Fruit fly (Drosophila melanogaster) whole organism, embryonic: ENCODE results near the gene EMC6.

ENCODE experiments used
- Atf-2 ChIP-seq: fragments of 200-800 bp; sonication (Bioruptor generic); optimal IDR thresholded peaks from 2 replicates; lab custom pipeline; 2016; ENCODE audit warnings: missing biosample characterization, missing genetic modification characterization
- B-H1 ChIP-seq: fragments of 200-800 bp; sonication (Bioruptor generic); IDR thresholded peaks from 3 replicates; pipeline ENCODE4 v1.3.6; 2022; ENCODE audit warnings: missing biosample characterization, missing genetic modification characterization
- CG10209 ChIP-seq: fragments of 200-800 bp; sonication (Bioruptor generic); optimal IDR thresholded peaks from 3 replicates; lab custom pipeline; 2017; ENCODE audit warnings: missing biosample characterization, mild to moderate bottlenecking, missing genetic modification characterization, missing genetic modification reagents
- CG1024 ChIP-seq: fragments of 200-800 bp; sonication (Bioruptor generic); IDR thresholded peaks from 2 replicates; pipeline ENCODE4 v1.3.6; 2022; ENCODE audit warnings: missing biosample characterization, missing genetic modification characterization
- CG10366 ChIP-seq: fragments of 200-800 bp; sonication (Bioruptor generic); IDR thresholded peaks from 2 replicates; pipeline ENCODE4 v1.3.6; 2022; ENCODE audit warnings: missing biosample characterization, missing genetic modification characterization
- CG12104 ChIP-seq: fragments of 200-800 bp; sonication (Bioruptor generic); optimal IDR thresholded peaks from 3 replicates; lab custom pipeline; 2016; ENCODE audit warnings: missing biosample characterization, missing genetic modification characterization
- CG12391 ChIP-seq: fragments of 200-800 bp; sonication (Bioruptor generic); optimal IDR thresholded peaks from 3 replicates; lab custom pipeline; 2018; ENCODE audit warnings: missing biosample characterization, mild to moderate bottlenecking, missing genetic modification characterization, moderate library complexity
- CG13424 ChIP-seq: fragments of 200-800 bp; sonication (Bioruptor generic); optimal IDR thresholded peaks from 2 replicates; lab custom pipeline; 2019; ENCODE audit warnings: missing biosample characterization, mild to moderate bottlenecking, missing genetic modification characterization, moderate library complexity
- CG13775 ChIP-seq: fragments of 200-800 bp; sonication (Bioruptor generic); optimal IDR thresholded peaks from 3 replicates; lab custom pipeline; 2017; ENCODE audit warnings: missing biosample characterization, mild to moderate bottlenecking, missing genetic modification characterization
- CG13894 ChIP-seq: fragments of 200-800 bp; sonication (Bioruptor generic); optimal IDR thresholded peaks from 3 replicates; lab custom pipeline; 2018; ENCODE audit warnings: missing biosample characterization, mild to moderate bottlenecking, missing genetic modification characterization, moderate library complexity
- CG2129 ChIP-seq: fragments of 200-800 bp; sonication (Bioruptor generic); IDR thresholded peaks from 2 replicates; pipeline ENCODE4 v1.3.6; 2022; ENCODE audit warnings: missing biosample characterization, missing genetic modification characterization; ENCODE audit not compliant: partially characterized antibody
- CG2889 ChIP-seq: fragments of 200-800 bp; sonication (Bioruptor generic); IDR thresholded peaks from 3 replicates; pipeline ENCODE4 v1.3.6; 2022; ENCODE audit warnings: missing biosample characterization, missing genetic modification characterization
- CG30403 ChIP-seq: fragments of 200-800 bp; sonication (Bioruptor generic); optimal IDR thresholded peaks from 3 replicates; lab custom pipeline; 2016; ENCODE audit warnings: missing biosample characterization, missing genetic modification characterization
- CG34224 ChIP-seq: fragments of 200-800 bp; sonication (Bioruptor generic); IDR thresholded peaks from 3 replicates; pipeline ENCODE4 v1.3.6; 2022; ENCODE audit warnings: missing biosample characterization, missing genetic modification characterization; ENCODE audit not compliant: partially characterized antibody
- CG4328 ChIP-seq: fragments of 200-800 bp; sonication (Bioruptor generic); optimal IDR thresholded peaks from 3 replicates; lab custom pipeline; 2017; ENCODE audit warnings: missing biosample characterization, missing genetic modification reagents, missing genetic modification characterization
- CG5180 ChIP-seq: fragments of 200-800 bp; sonication (Bioruptor generic); optimal IDR thresholded peaks from 3 replicates; lab custom pipeline; 2017; ENCODE audit warnings: missing biosample characterization, missing genetic modification characterization, mild to moderate bottlenecking, moderate library complexity, missing genetic modification reagents
- CG6689 ChIP-seq: fragments of 200-800 bp; sonication (Bioruptor generic); IDR thresholded peaks from 2 replicates; pipeline ENCODE4 v1.3.6; 2022; ENCODE audit warnings: missing biosample characterization, missing genetic modification characterization
- CG6813 ChIP-seq: fragments of 200-800 bp; sonication (Bioruptor generic); optimal IDR thresholded peaks from 2 replicates; lab custom pipeline; 2017; ENCODE audit warnings: missing biosample characterization, missing genetic modification characterization, mild to moderate bottlenecking, moderate library complexity, missing genetic modification reagents
- CG7556 ChIP-seq: fragments of 200-800 bp; sonication (Bioruptor generic); optimal IDR thresholded peaks from 2 replicates; lab custom pipeline; 2017; ENCODE audit warnings: missing biosample characterization, mild to moderate bottlenecking, missing genetic modification characterization
- CG7963 ChIP-seq: fragments of 200-800 bp; sonication (Bioruptor generic); IDR thresholded peaks from 3 replicates; pipeline ENCODE4 v1.3.6; 2022; ENCODE audit warnings: missing biosample characterization, missing genetic modification characterization; ENCODE audit not compliant: partially characterized antibody
- CG8388 ChIP-seq: fragments of 200-800 bp; sonication (Bioruptor generic); optimal IDR thresholded peaks from 2 replicates; lab custom pipeline; 2019; ENCODE audit warnings: missing biosample characterization, mild to moderate bottlenecking, missing genetic modification characterization, moderate library complexity
- CG8924 ChIP-seq: fragments of 200-800 bp; optimal IDR thresholded peaks from 3 replicates; lab custom pipeline; 2019; ENCODE audit warnings: missing biosample characterization, mild to moderate bottlenecking, missing genetic modification characterization, moderate library complexity
- CHES-1-like ChIP-seq: fragments of 200-800 bp; sonication (Bioruptor generic); optimal IDR thresholded peaks from 2 replicates; lab custom pipeline; 2016; ENCODE audit warnings: missing biosample characterization, missing genetic modification characterization
- Dbx ChIP-seq: fragments of 200-800 bp; sonication (Bioruptor generic); IDR thresholded peaks from 3 replicates; pipeline ENCODE4 v1.3.6; 2022; ENCODE audit warnings: missing biosample characterization, missing genetic modification characterization
- Fer1 ChIP-seq: fragments of 200-800 bp; sonication (Bioruptor generic); optimal IDR thresholded peaks from 2 replicates; lab custom pipeline; 2017; ENCODE audit warnings: missing biosample characterization, mild to moderate bottlenecking, missing genetic modification characterization
- Gsc ChIP-seq: fragments of 200-800 bp; sonication (Bioruptor generic); IDR thresholded peaks from 2 replicates; pipeline ENCODE4 v1.3.6; 2022; ENCODE audit warnings: missing biosample characterization, missing genetic modification characterization
- HLH54F ChIP-seq: fragments of 200-800 bp; sonication (Bioruptor generic); optimal IDR thresholded peaks from 3 replicates; lab custom pipeline; 2016; ENCODE audit warnings: missing biosample characterization, missing genetic modification characterization
- Hmr ChIP-seq: fragments of 200-800 bp; sonication (Bioruptor generic); optimal IDR thresholded peaks from 3 replicates; lab custom pipeline; 2017; ENCODE audit warnings: mild to moderate bottlenecking, missing biosample characterization, missing genetic modification reagents, missing genetic modification characterization
- Hsf ChIP-seq: fragments of 200-800 bp; sonication (Bioruptor generic); optimal IDR thresholded peaks from 3 replicates; lab custom pipeline; 2016; ENCODE audit warnings: missing biosample characterization, missing genetic modification characterization
- Meics ChIP-seq: fragments of 200-800 bp; sonication (Bioruptor generic); optimal IDR thresholded peaks from 2 replicates; lab custom pipeline; 2017; ENCODE audit warnings: missing biosample characterization, mild to moderate bottlenecking, missing genetic modification characterization
- NK7.1 ChIP-seq: fragments of 200-800 bp; sonication (Bioruptor generic); optimal IDR thresholded peaks from 3 replicates; lab custom pipeline; 2016; ENCODE audit warnings: missing biosample characterization, missing genetic modification characterization
- Taf1 ChIP-seq: fragments of 200-800 bp; sonication (Bioruptor generic); IDR thresholded peaks from 2 replicates; pipeline ENCODE4 v1.3.6; 2022; ENCODE audit warnings: missing biosample characterization, missing genetic modification characterization
- ash1 ChIP-seq: fragments of 200-800 bp; sonication (Bioruptor generic); optimal IDR thresholded peaks from 2 replicates; lab custom pipeline; 2018; ENCODE audit warnings: missing biosample characterization, mild to moderate bottlenecking, missing genetic modification characterization
- bcd ChIP-seq: fragments of 200-800 bp; sonication (Bioruptor generic); optimal IDR thresholded peaks from 2 replicates; lab custom pipeline; 2017; ENCODE audit warnings: missing biosample characterization, mild to moderate bottlenecking, missing genetic modification characterization
- exex ChIP-seq: fragments of 200-800 bp; sonication (Bioruptor generic); optimal IDR thresholded peaks from 4 replicates; lab custom pipeline; 2018; ENCODE audit warnings: missing biosample characterization, mild to moderate bottlenecking, missing genetic modification characterization, moderate library complexity
- gfzf ChIP-seq: fragments of 200-800 bp; sonication (Bioruptor generic); optimal IDR thresholded peaks from 2 replicates; lab custom pipeline; 2016; ENCODE audit warnings: missing biosample characterization, mild to moderate bottlenecking, missing genetic modification characterization, moderate library complexity
- hbn ChIP-seq: fragments of 200-800 bp; sonication (Bioruptor generic); IDR thresholded peaks from 2 replicates; pipeline ENCODE4 v1.3.6; 2022; ENCODE audit warnings: missing biosample characterization, missing genetic modification characterization; ENCODE audit not compliant: partially characterized antibody
- mld ChIP-seq: fragments of 200-800 bp; sonication (Bioruptor generic); IDR thresholded peaks from 3 replicates; pipeline ENCODE4 v1.3.6; 2022; ENCODE audit warnings: missing biosample characterization, missing genetic modification characterization; ENCODE audit not compliant: partially characterized antibody
- pnt ChIP-seq: fragments of 200-800 bp; sonication (Bioruptor generic); optimal IDR thresholded peaks from 3 replicates; lab custom pipeline; 2016; ENCODE audit warnings: missing biosample characterization, missing genetic modification characterization
- sd ChIP-seq: fragments of 200-800 bp; sonication (Bioruptor generic); optimal IDR thresholded peaks from 3 replicates; lab custom pipeline; 2018; ENCODE audit warnings: missing biosample characterization, mild to moderate bottlenecking, missing genetic modification characterization, moderate library complexity
- sna ChIP-seq: fragments of 200-800 bp; sonication (Bioruptor generic); IDR thresholded peaks from 2 replicates; pipeline ENCODE4 v1.3.6; 2022; ENCODE audit warnings: missing biosample characterization, missing genetic modification characterization; ENCODE audit not compliant: partially characterized antibody
- stc ChIP-seq: fragments of 200-800 bp; sonication (Bioruptor generic); IDR thresholded peaks from 2 replicates; pipeline ENCODE4 v1.3.6; 2022; ENCODE audit warnings: missing biosample characterization, missing genetic modification characterization
- sug ChIP-seq: fragments of 200-800 bp; optimal IDR thresholded peaks from 2 replicates; lab custom pipeline; 2019; ENCODE audit warnings: missing biosample characterization, mild to moderate bottlenecking, missing genetic modification characterization, moderate library complexity
- tin ChIP-seq: fragments of 200-800 bp; sonication (Bioruptor generic); optimal IDR thresholded peaks from 3 replicates; lab custom pipeline; 2016; ENCODE audit warnings: missing biosample characterization, missing genetic modification characterization
- tll ChIP-seq, 2 experiments: fragments of 200-800 bp in 1 of 2; fragments of >200 bp in 1 of 2; sonication (Bioruptor generic) in 1 of 2; optimal IDR thresholded peaks; 2 replicates each; lab custom pipeline; 2017 to 2019; ENCODE audit warnings: missing biosample characterization in 2 of 2, missing genetic modification characterization in 2 of 2, mild to moderate bottlenecking in 1 of 2, moderate library complexity in 1 of 2
- unc-4 ChIP-seq: fragments of 200-800 bp; sonication (Bioruptor generic); IDR thresholded peaks from 2 replicates; pipeline ENCODE4 v1.3.6; 2022; ENCODE audit warnings: missing biosample characterization, missing genetic modification characterization; ENCODE audit not compliant: partially characterized antibody
- vfl ChIP-seq: fragments of 200-800 bp; sonication (Bioruptor generic); optimal IDR thresholded peaks from 2 replicates; lab custom pipeline; 2016; ENCODE audit warnings: missing biosample characterization, missing genetic modification characterization
- wek ChIP-seq: fragments of 200-800 bp; sonication (Bioruptor generic); optimal IDR thresholded peaks from 3 replicates; lab custom pipeline; 2018; ENCODE audit warnings: missing biosample characterization, mild to moderate bottlenecking, missing genetic modification characterization, moderate library complexity

Gene EMC6

DNA sequence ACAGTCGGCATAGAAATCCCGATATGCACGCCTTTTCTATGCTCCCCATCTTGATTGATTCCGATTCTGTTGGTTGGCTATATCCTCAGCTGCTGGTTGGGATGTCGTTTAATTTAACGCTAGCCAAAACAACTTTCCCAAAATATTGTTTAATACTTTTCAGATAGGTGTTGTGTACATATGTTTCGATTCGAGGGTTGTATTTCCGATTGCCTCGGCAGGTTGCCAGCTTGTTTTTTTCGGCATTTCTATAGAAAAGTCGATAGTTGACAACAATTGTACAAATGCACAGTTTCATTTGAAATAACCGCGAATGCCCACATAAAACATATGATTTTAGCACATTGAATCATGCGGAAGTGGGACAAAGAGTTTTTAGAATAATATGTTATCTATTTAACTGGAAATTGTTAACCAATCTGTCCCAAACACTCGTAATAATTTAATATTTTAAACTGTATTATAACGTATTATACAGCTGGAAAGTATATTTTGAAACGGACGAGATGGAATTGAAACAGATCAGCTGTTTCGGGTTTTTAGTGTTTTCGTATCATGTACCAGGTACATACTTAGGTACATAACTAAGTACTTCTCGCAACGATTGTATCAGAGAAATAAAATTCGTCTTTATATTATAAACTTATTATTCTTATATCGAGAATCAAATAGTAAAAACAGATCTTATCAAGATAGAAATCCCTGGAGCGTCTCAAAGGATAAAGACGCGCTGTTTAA is 29.8 kb upstream of the EMC6 start, which contains the start of gene CG31109 (continued):
- TF ChIP-seq hbn (GFP tag; lab: Robert Waterston, UW) (peak; percentile 39; the same call in 1 of the 2 replicates), Atf-2 (GFP tag; lab: Kevin White, UChicago) (no peak), CG6813 (GFP tag; lab: Kevin White, UChicago) (no peak), unc-4 (GFP tag; lab: Robert Waterston, UW) (peak; percentile 44; the same call in 1 of the 2 replicates), CHES-1-like (GFP tag; lab: Kevin White, UChicago) (peak; percentile 50), CG10209 (GFP tag; lab: Kevin White, UChicago) (no peak), ash1 (GFP tag; lab: Kevin White, UChicago) (no peak), tin (peak; percentile 35), CG1024 (GFP tag; lab: Robert Waterston, UW) (no peak), B-H1 (GFP tag; lab: Robert Waterston, UW) (no peak), CG34224 (peak; percentile 49), CG13775 (GFP tag; lab: Kevin White, UChicago) (peak; percentile 17), CG13894 (tag; lab: Kevin White, UChicago) (peak; percentile 42), CG2889 (GFP tag; lab: Robert Waterston, UW) (no peak), pnt (GFP tag; lab: Kevin White, UChicago) (no peak), wek (GFP tag; lab: Kevin White, UChicago) (no peak), tll (GFP tag; optimal IDR thresholded peaks at IDR 0.05; lab: Kevin White, UChicago) (no peak), CG4328 (peak; percentile 11), mld (0 out of 3 replicates have a peak, but pooled peaks have one; percentile 41), NK7.1 (GFP tag; lab: Kevin White, UChicago) (no peak), Meics (GFP tag; lab: Kevin White, UChicago) (peak; percentile 20), sna (GFP tag; lab: Robert Waterston, UW) (peak; percentile 39; the same call in 1 of the 2 replicates), Taf1 (GFP tag; lab: Robert Waterston, UW) (no peak), CG30403 (GFP tag; lab: Kevin White, UChicago) (peak; percentile 18), bcd (GFP tag; lab: Kevin White, UChicago) (no peak), CG12391 (tag; lab: Kevin White, UChicago) (peak; percentile 46), CG8388 (GFP tag; lab: Kevin White, UChicago) (peak; percentile 5), Hmr (GFP tag; lab: Kevin White, UChicago) (peak; percentile 19), Gsc (no peak), Fer1 (GFP tag; lab: Kevin White, UChicago) (peak; percentile 7), gfzf (GFP tag; lab: Kevin White, UChicago) (peak; percentile 36), CG12104 (GFP tag; lab: Kevin White, UChicago) (no peak), CG7963 (GFP tag; lab: Robert Waterston, UW) (no peak), CG6689 (GFP tag; lab: Robert Waterston, UW) (no peak), HLH54F (no peak), CG5180 (GFP tag; lab: Kevin White, UChicago) (no peak), vfl (no peak), sd (tag; lab: Kevin White, UChicago) (peak; percentile 26), CG10366 (GFP tag; lab: Robert Waterston, UW) (no peak), stc (no peak), Hsf (GFP tag; lab: Kevin White, UChicago) (peak; percentile 2), CG8924 (tag; lab: Kevin White, UChicago) (peak; percentile 67), CG7556 (GFP tag; lab: Kevin White, UChicago) (no peak), sug (tag; lab: Kevin White, UChicago) (peak; percentile 55), Dbx (GFP tag; lab: Robert Waterston, UW) (0 out of 3 replicates have a peak, but pooled peaks have one; percentile 42), CG2129 (GFP tag; lab: Robert Waterston, UW) (0 out of 2 replicates have a peak, but pooled peaks have one; percentile 17), exex (no peak), CG13424 (tag; lab: Kevin White, UChicago) (peak; percentile 22)
